Worm (Caenorhabditis elegans) whole organism, L1 larva: ENCODE results near the gene M02F4.2.
A peak's percentile ranks its signal among the peaks of the same experiment; 100 is the strongest.

ENCODE experiments used
- C04F5.9 ChIP-seq: sonication (generic microtip); optimal IDR thresholded peaks from 2 replicates; lab custom pipeline; 2016; ENCODE audit warnings: missing genetic modification characterization, missing compliant biosample characterization
- F16B12.6 ChIP-seq: fragments of 150-350 bp; optimal IDR thresholded peaks from 2 replicates; lab custom pipeline; 2014; ENCODE audit warnings: missing biosample characterization, missing genetic modification characterization
- aha-1 ChIP-seq: fragments of 150-350 bp; optimal IDR thresholded peaks from 2 replicates; lab custom pipeline; 2014; ENCODE audit warnings: missing biosample characterization, missing genetic modification characterization
- alr-1 ChIP-seq: fragments of 200-800 bp; sonication (Bioruptor generic); optimal IDR thresholded peaks from 2 replicates; lab custom pipeline; 2018; ENCODE audit warnings: borderline replicate concordance, mild to moderate bottlenecking, missing genetic modification characterization, missing compliant biosample characterization
- blmp-1 ChIP-seq: fragments of 150-350 bp; optimal IDR thresholded peaks from 2 replicates; lab custom pipeline; 2014; ENCODE audit warnings: missing biosample characterization, missing genetic modification characterization
- ceh-63 ChIP-seq: fragments of 200-800 bp; sonication (Bioruptor generic); optimal IDR thresholded peaks from 2 replicates; lab custom pipeline; 2018; ENCODE audit warnings: mild to moderate bottlenecking, missing genetic modification characterization, missing compliant biosample characterization
- ceh-88 ChIP-seq: fragments of 200-800 bp; sonication (Bioruptor generic); IDR thresholded peaks from 2 replicates; pipeline ENCODE4 v1.3.6; 2022; ENCODE audit warnings: missing genetic modification characterization, missing compliant biosample characterization
- ceh-90 ChIP-seq: sonication (generic microtip); optimal IDR thresholded peaks from 2 replicates; lab custom pipeline; 2016; ENCODE audit warnings: missing genetic modification characterization, missing compliant biosample characterization
- dsc-1 ChIP-seq: sonication (generic microtip); optimal IDR thresholded peaks from 2 replicates; lab custom pipeline; 2016; ENCODE audit warnings: mild to moderate bottlenecking, missing genetic modification characterization, missing compliant biosample characterization
- efl-3 ChIP-seq: fragments of 200-800 bp; sonication (Bioruptor generic); optimal IDR thresholded peaks from 2 replicates; lab custom pipeline; 2018; ENCODE audit warnings: mild to moderate bottlenecking, missing genetic modification characterization, missing compliant biosample characterization
- egl-13 ChIP-seq: sonication (generic microtip); optimal IDR thresholded peaks from 2 replicates; lab custom pipeline; 2016; ENCODE audit warnings: missing genotype, missing genetic modification reagents, missing genetic modification characterization, missing compliant biosample characterization
- egl-27 ChIP-seq, 2 experiments: fragments of 150-350 bp in 1 of 2; sonication (generic microtip); optimal IDR thresholded peaks; 3 replicates each; lab custom pipeline; 2017 to 2018; ENCODE audit warnings: missing biosample characterization in 2 of 2, missing genetic modification characterization in 2 of 2, missing genetic modification reagents in 2 of 2
- elt-2 ChIP-seq: sonication (generic microtip); optimal IDR thresholded peaks from 2 replicates; lab custom pipeline; 2016; ENCODE audit warnings: missing genetic modification characterization, mild to moderate bottlenecking, inconsistent platforms, missing compliant biosample characterization, missing genetic modification reagents
- elt-3 ChIP-seq, 6 experiments: fragments of 150-350 bp in 1 of 6; sonication (generic microtip); optimal IDR thresholded peaks; 2 replicates each; lab custom pipeline; 2017 to 2018; ENCODE audit warnings: missing biosample characterization in 6 of 6, missing genetic modification characterization in 6 of 6, inconsistent platforms in 1 of 6
- ets-5 ChIP-seq: fragments of 200-800 bp; sonication (Bioruptor generic); IDR thresholded peaks from 2 replicates; pipeline ENCODE4 v1.3.6; 2022; ENCODE audit warnings: missing genetic modification characterization, missing compliant biosample characterization
- fos-1 ChIP-seq: fragments of 150-350 bp; optimal IDR thresholded peaks from 2 replicates; lab custom pipeline; 2014; ENCODE audit warnings: missing biosample characterization, missing genetic modification characterization
- grh-1 ChIP-seq: fragments of 200-800 bp; sonication (Bioruptor generic); IDR thresholded peaks from 2 replicates; pipeline ENCODE4 v1.3.6; 2022; ENCODE audit warnings: missing genetic modification reagents, missing genetic modification characterization, missing compliant biosample characterization
- hlh-17 ChIP-seq: fragments of 200-800 bp; sonication (Bioruptor generic); optimal IDR thresholded peaks from 2 replicates; lab custom pipeline; 2018; ENCODE audit warnings: missing genetic modification characterization, mild to moderate bottlenecking, missing compliant biosample characterization, moderate library complexity, borderline replicate concordance
- hpl-2 ChIP-seq: fragments of 150-350 bp; optimal IDR thresholded peaks from 2 replicates; lab custom pipeline; 2014; ENCODE audit warnings: missing biosample characterization, missing genetic modification reagents, missing genetic modification characterization
- irx-1 ChIP-seq: sonication (generic microtip); optimal IDR thresholded peaks from 2 replicates; lab custom pipeline; 2016; ENCODE audit warnings: missing genetic modification characterization, missing compliant biosample characterization
- jun-1 ChIP-seq: fragments of 150-350 bp; optimal IDR thresholded peaks from 2 replicates; lab custom pipeline; 2014; ENCODE audit warnings: missing biosample characterization, missing genetic modification reagents, missing genetic modification characterization
- lin-13 ChIP-seq: fragments of 150-350 bp; optimal IDR thresholded peaks from 2 replicates; lab custom pipeline; 2014; ENCODE audit warnings: missing biosample characterization, missing genetic modification reagents, missing genetic modification characterization
- lin-35 ChIP-seq, 2 experiments: fragments of 150-350 bp; optimal IDR thresholded peaks; 2 replicates each; lab custom pipeline; 2014; ENCODE audit warnings: missing biosample characterization in 2 of 2, missing genetic modification characterization in 2 of 2, missing genetic modification reagents in 2 of 2
- lin-39 ChIP-seq: fragments of 150-350 bp; optimal IDR thresholded peaks from 2 replicates; lab custom pipeline; 2014; ENCODE audit warnings: missing biosample characterization, missing genetic modification reagents, missing genetic modification characterization
- lir-3 ChIP-seq: sonication (generic microtip); optimal IDR thresholded peaks from 2 replicates; lab custom pipeline; 2016; ENCODE audit warnings: mild to moderate bottlenecking, missing genetic modification characterization, moderate library complexity, missing compliant biosample characterization; ENCODE audit not compliant: poor library complexity
- lsy-2 ChIP-seq, 2 experiments: fragments of 150-350 bp; optimal IDR thresholded peaks; 2 replicates each; lab custom pipeline; 2014; ENCODE audit warnings: missing biosample characterization in 2 of 2, missing genetic modification characterization in 2 of 2
- mab-9 ChIP-seq: fragments of 200-800 bp; sonication (Bioruptor generic); IDR thresholded peaks from 2 replicates; pipeline ENCODE4 v1.3.6; 2022; ENCODE audit warnings: missing genetic modification reagents, missing genetic modification characterization, missing compliant biosample characterization
- mdl-1 ChIP-seq, 2 experiments: fragments of 150-350 bp; optimal IDR thresholded peaks; 2 replicates each; lab custom pipeline; 2014 to 2017; ENCODE audit warnings: missing biosample characterization in 2 of 2, missing genetic modification characterization in 2 of 2, inconsistent platforms in 1 of 2
- mef-2 ChIP-seq: fragments of 150-350 bp; optimal IDR thresholded peaks from 2 replicates; lab custom pipeline; 2014; ENCODE audit warnings: missing biosample characterization, missing genetic modification characterization
- nhr-11 ChIP-seq: fragments of 150-350 bp; optimal IDR thresholded peaks from 2 replicates; lab custom pipeline; 2014; ENCODE audit warnings: missing biosample characterization, missing genetic modification characterization
- nhr-12 ChIP-seq: sonication (generic microtip); optimal IDR thresholded peaks from 2 replicates; lab custom pipeline; 2017; ENCODE audit warnings: missing biosample characterization, missing genetic modification characterization
- nhr-19 ChIP-seq: fragments of 200-800 bp; sonication (Bioruptor generic); conservative IDR thresholded peaks from 2 replicates; pipeline ENCODE4 v1.3.6; 2022; ENCODE audit warnings: missing genetic modification characterization, missing compliant biosample characterization
- nhr-20 ChIP-seq: sonication (generic microtip); optimal IDR thresholded peaks from 2 replicates; lab custom pipeline; 2016; ENCODE audit warnings: mild to moderate bottlenecking, missing genetic modification characterization, missing compliant biosample characterization
- nhr-237 ChIP-seq: fragments of 150-350 bp; optimal IDR thresholded peaks from 2 replicates; lab custom pipeline; 2014; ENCODE audit warnings: missing biosample characterization, missing genetic modification characterization
- nhr-28 ChIP-seq: fragments of 150-350 bp; optimal IDR thresholded peaks from 2 replicates; lab custom pipeline; 2014; ENCODE audit warnings: missing biosample characterization, missing genetic modification characterization
- nhr-47 ChIP-seq: sonication (generic microtip); optimal IDR thresholded peaks from 2 replicates; lab custom pipeline; 2016; ENCODE audit warnings: mild to moderate bottlenecking, missing genetic modification characterization, moderate library complexity, missing compliant biosample characterization
- nhr-77 ChIP-seq: fragments of 150-350 bp; optimal IDR thresholded peaks from 2 replicates; lab custom pipeline; 2014; ENCODE audit warnings: missing biosample characterization, missing genetic modification characterization
- nhr-84 ChIP-seq: sonication (generic microtip); optimal IDR thresholded peaks from 2 replicates; lab custom pipeline; 2017; ENCODE audit warnings: missing biosample characterization, missing genetic modification characterization
- nhr-85 ChIP-seq: sonication (generic microtip); peaks from one replicate; lab custom pipeline; 2016; ENCODE audit warnings: missing genetic modification characterization, inconsistent platforms, missing compliant biosample characterization
- nhr-90 ChIP-seq: sonication (generic microtip); optimal IDR thresholded peaks from 2 replicates; lab custom pipeline; 2016; ENCODE audit warnings: mild to moderate bottlenecking, missing genetic modification characterization, missing compliant biosample characterization; ENCODE audit not compliant: poor library complexity
- pax-3 ChIP-seq: fragments of 200-800 bp; sonication (Bioruptor generic); optimal IDR thresholded peaks from 2 replicates; lab custom pipeline; 2018; ENCODE audit warnings: mild to moderate bottlenecking, missing genetic modification characterization, moderate library complexity, missing compliant biosample characterization
- pqm-1 ChIP-seq: sonication (generic microtip); optimal IDR thresholded peaks from 3 replicates; lab custom pipeline; 2017; ENCODE audit warnings: missing biosample characterization, missing genetic modification characterization
- snpc-4 ChIP-seq: fragments of 150-350 bp; optimal IDR thresholded peaks from 2 replicates; lab custom pipeline; 2014; ENCODE audit warnings: missing biosample characterization, missing genetic modification characterization
- snu-23 ChIP-seq: sonication (generic microtip); optimal IDR thresholded peaks from 2 replicates; lab custom pipeline; 2016; ENCODE audit warnings: missing genetic modification characterization, missing compliant biosample characterization
- sox-4 ChIP-seq: sonication (generic microtip); optimal IDR thresholded peaks from 2 replicates; lab custom pipeline; 2016; ENCODE audit warnings: missing genetic modification characterization, missing compliant biosample characterization
- sup-37 ChIP-seq: fragments of 200-800 bp; sonication (Bioruptor generic); optimal IDR thresholded peaks from 2 replicates; lab custom pipeline; 2018; ENCODE audit warnings: mild to moderate bottlenecking, missing genetic modification characterization, missing compliant biosample characterization
- tlp-1 ChIP-seq: fragments of 150-350 bp; optimal IDR thresholded peaks from 2 replicates; lab custom pipeline; 2014; ENCODE audit warnings: missing biosample characterization, missing genetic modification characterization
- unc-30 ChIP-seq: sonication (generic microtip); optimal IDR thresholded peaks from 2 replicates; lab custom pipeline; 2017; ENCODE audit warnings: missing biosample characterization, missing genetic modification characterization
- unc-62 ChIP-seq: fragments of 150-350 bp; optimal IDR thresholded peaks from 2 replicates; lab custom pipeline; 2014; ENCODE audit warnings: missing biosample characterization, missing genetic modification reagents, missing genetic modification characterization
- unc-86 ChIP-seq: sonication (generic microtip); optimal IDR thresholded peaks from 2 replicates; lab custom pipeline; 2016; ENCODE audit warnings: missing genetic modification characterization, missing compliant biosample characterization
- unc-98 ChIP-seq: fragments of 200-800 bp; sonication (Bioruptor generic); IDR thresholded peaks from 2 replicates; pipeline ENCODE4 v1.3.6; 2022; ENCODE audit warnings: missing genetic modification characterization, missing compliant biosample characterization
- ztf-11 ChIP-seq, 2 experiments: sonication (generic microtip); optimal IDR thresholded peaks; 2 replicates each; lab custom pipeline; 2016 to 2017; ENCODE audit warnings: missing genetic modification characterization in 2 of 2, missing biosample characterization in 1 of 2, missing compliant biosample characterization in 1 of 2
- ztf-4 ChIP-seq: fragments of 150-350 bp; optimal IDR thresholded peaks from 2 replicates; lab custom pipeline; 2014; ENCODE audit warnings: missing biosample characterization, missing genetic modification characterization

The M02F4.2 gene

ce11 chrX:3035972-3036379, 1.9 kb upstream of the M02F4.2 start (continued):
- TF ChIP-seq dsc-1 (tag; lab: Kevin White, UChicago), result peak; percentile 98
- peak; percentile 87 for TF ChIP-seq sox-4 (tag; lab: Kevin White, UChicago)
- peak; percentile 64 for TF ChIP-seq nhr-11 (tag; lab: Kevin White, UChicago)
- TF ChIP-seq unc-86 (tag; lab: Kevin White, UChicago), result peak; percentile 87
- peak; percentile 52 for TF ChIP-seq efl-3 (GFP tag; lab: Kevin White, UChicago)
- TF ChIP-seq nhr-90 (tag; lab: Kevin White, UChicago), result peak; percentile 94
- TF ChIP-seq sup-37 (GFP tag; lab: Kevin White, UChicago), result peak; percentile 68
- TF ChIP-seq nhr-19 (GFP tag; lab: Robert Waterston, UW), result peak; percentile 95
- TF ChIP-seq jun-1, result peak; percentile 90
- peak; percentile 94 for TF ChIP-seq nhr-20 (tag; lab: Kevin White, UChicago)
- TF ChIP-seq grh-1 (GFP tag; lab: Robert Waterston, UW), result peak; percentile 83
- peak; percentile 96 for TF ChIP-seq nhr-47 (tag; lab: Kevin White, UChicago)
- no peak for TF ChIP-seq F16B12.6
- peak; percentile 69; the same call in 1 of the 2 replicates for TF ChIP-seq unc-98 (GFP tag; lab: Robert Waterston, UW)
- TF ChIP-seq mdl-1 (tag; optimal IDR thresholded peaks at IDR 0.05; lab: Kevin White, UChicago), result peak in 1 of 2 experiments; percentile 75
- peak; percentile 59 for TF ChIP-seq C04F5.9 (tag; lab: Kevin White, UChicago)
- TF ChIP-seq alr-1, result no peak
- TF ChIP-seq snu-23, result peak; percentile 98
- TF ChIP-seq elt-2, result peak; percentile 84
- TF ChIP-seq aha-1 (tag; lab: Kevin White, UChicago), result no peak
- no peak for TF ChIP-seq hlh-17 (GFP tag; lab: Kevin White, UChicago)
- peak; percentile 41 for TF ChIP-seq mef-2 (tag; lab: Kevin White, UChicago)
- peak in 3 of 6 experiments; percentile 14 to 94 (median 51) for TF ChIP-seq elt-3 (tag; optimal IDR thresholded peaks at IDR 0.05; lab: Kevin White, UChicago)
- TF ChIP-seq egl-13, result peak; percentile 92
- peak; percentile 31 for TF ChIP-seq nhr-237 (tag; lab: Kevin White, UChicago)
- peak; percentile 27 to 72 for TF ChIP-seq egl-27 (tag; optimal IDR thresholded peaks at IDR 0.05; lab: Kevin White, UChicago)
- peak; percentile 87 for TF ChIP-seq lin-39 (tag; lab: Kevin White, UChicago)
- TF ChIP-seq irx-1 (tag; lab: Kevin White, UChicago), result peak; percentile 92
- TF ChIP-seq ceh-88 (GFP tag; lab: Robert Waterston, UW), result peak; percentile 93
- peak; percentile 81 for TF ChIP-seq pax-3 (tag; lab: Kevin White, UChicago)
- TF ChIP-seq lin-13, result peak; percentile 84
- TF ChIP-seq nhr-12 (tag; lab: Kevin White, UChicago), result no peak
- TF ChIP-seq nhr-77 (tag; lab: Kevin White, UChicago), result peak; percentile 93
- TF ChIP-seq nhr-84 (tag; lab: Kevin White, UChicago), result no peak
- TF ChIP-seq lsy-2 (tag; optimal IDR thresholded peaks at IDR 0.05; lab: Kevin White, UChicago), result peak; percentile 82 to 84
- TF ChIP-seq unc-30 (tag; lab: Kevin White, UChicago), result no peak
- TF ChIP-seq hpl-2, result peak; percentile 80
- peak; percentile 89 for TF ChIP-seq mab-9
- TF ChIP-seq tlp-1 (tag; lab: Kevin White, UChicago), result no peak
- TF ChIP-seq nhr-28 (tag; lab: Kevin White, UChicago), result peak; percentile 55
- peak; percentile 64 to 76 for TF ChIP-seq ztf-11 (tag; optimal IDR thresholded peaks at IDR 0.05; lab: Kevin White, UChicago)
- TF ChIP-seq unc-62 (GFP tag; lab: Kevin White, UChicago), result no peak
- peak; percentile 76 for TF ChIP-seq ceh-63 (GFP tag; lab: Kevin White, UChicago)
- peak; percentile 83 for TF ChIP-seq ztf-4
- TF ChIP-seq ceh-90, result peak; percentile 28
- TF ChIP-seq pqm-1 (tag; lab: Kevin White, UChicago), result no peak
- TF ChIP-seq ets-5 (GFP tag; lab: Robert Waterston, UW), result no peak
- TF ChIP-seq nhr-85 (tag; lab: Kevin White, UChicago), result peak; percentile 92
- no peak for TF ChIP-seq blmp-1 (tag; lab: Kevin White, UChicago)
- peak; percentile 88 for TF ChIP-seq lir-3
- peak; percentile 77 for TF ChIP-seq snpc-4 (tag; lab: Kevin White, UChicago)
- TF ChIP-seq fos-1, result peak; percentile 88
- peak; percentile 64 to 84 for TF ChIP-seq lin-35 (GFP tag; optimal IDR thresholded peaks at IDR 0.05; lab: Kevin White, UChicago)
